Fruit fly (Drosophila melanogaster): Measurements from ENCODE around the gene CG9458.

CG9458 gene

DNA sequence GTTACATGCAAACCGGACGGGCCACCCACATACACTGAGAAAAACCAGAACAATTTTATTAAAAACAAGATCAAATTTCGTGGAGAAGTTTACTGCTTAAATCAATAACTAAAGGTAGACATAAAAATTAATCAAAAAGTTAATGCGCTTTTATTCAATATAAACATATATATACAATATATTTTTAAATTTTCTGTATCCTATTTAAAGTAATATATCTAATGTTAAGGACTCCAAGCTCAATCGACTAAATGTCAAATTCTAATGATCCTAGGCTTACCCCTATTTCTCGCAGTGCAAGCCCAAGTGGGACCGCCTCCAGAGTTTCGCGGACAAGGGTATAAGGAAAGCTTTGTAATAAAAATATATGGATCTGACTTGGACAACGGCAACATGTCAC, 38.1 kb upstream of the CG9458 start (continued):
- TF ChIP-seq CG4854 (GFP tag; optimal IDR thresholded peaks at IDR 0.05) (no peak), CG12659 (GFP tag; optimal IDR thresholded peaks at IDR 0.05) (peak; percentile 13), sob (GFP tag; IDR thresholded peaks at IDR 0.05) (no peak), CG2678 (tag; optimal IDR thresholded peaks at IDR 0.05) (peak; percentile 62), Ada2b (GFP tag; IDR thresholded peaks at IDR 0.05) (0 out of 2 replicates have a peak, but pooled peaks have one; percentile 9), Opbp (GFP tag; IDR thresholded peaks at IDR 0.05; ENCODE audit: partially characterized antibody) (no peak), Deaf1 (tag; optimal IDR thresholded peaks at IDR 0.05) (peak; percentile 4), CG18599 (GFP tag; optimal IDR thresholded peaks at IDR 0.05) (peak; percentile 64), CG12391 (tag; optimal IDR thresholded peaks at IDR 0.05) (peak; percentile 31), CG7839 (tag; optimal IDR thresholded peaks at IDR 0.05) (peak; percentile 51), lmd (GFP tag; IDR thresholded peaks at IDR 0.05) (peak; percentile 39), Oli (tag; optimal IDR thresholded peaks at IDR 0.05) (peak; percentile 17), unpg (GFP tag; optimal IDR thresholded peaks at IDR 0.05) (peak; percentile 39), CG7556 (GFP tag; optimal IDR thresholded peaks at IDR 0.05) (peak; percentile 56), Meics (GFP tag; optimal IDR thresholded peaks at IDR 0.05) (peak; percentile 48), CG31441 (GFP tag; IDR thresholded peaks at IDR 0.05) (0 out of 2 replicates have a peak, but pooled peaks have one; percentile 26), B-H1 (GFP tag; IDR thresholded peaks at IDR 0.05) (0 out of 3 replicates have a peak, but pooled peaks have one; percentile 13), Sox102F (GFP tag; optimal IDR thresholded peaks at IDR 0.05) (peak; percentile 43), wor (GFP tag; IDR thresholded peaks at IDR 0.05) (no peak), CG42726 (GFP tag; IDR thresholded peaks at IDR 0.05; ENCODE audit: partially characterized antibody) (no peak), Nf-YC (tag; optimal IDR thresholded peaks at IDR 0.05) (peak; percentile 7), Sox100B (GFP tag; optimal IDR thresholded peaks at IDR 0.05) (peak; percentile 46), CG12071 (GFP tag; optimal IDR thresholded peaks at IDR 0.05) (no peak), caup (GFP tag; optimal IDR thresholded peaks at IDR 0.05; ENCODE audit: severe bottlenecking) (peak; percentile 9), Hr51 (GFP tag; optimal IDR thresholded peaks at IDR 0.05) (peak in 1 of 2 experiments; percentile 53), Dbx (GFP tag; IDR thresholded peaks at IDR 0.05) (0 out of 3 replicates have a peak, but pooled peaks have one; percentile 37), Dip2 (GFP tag; IDR thresholded peaks at IDR 0.05) (no peak), Camta (GFP tag; optimal IDR thresholded peaks at IDR 0.05) (no peak), CG10209 (GFP tag; optimal IDR thresholded peaks at IDR 0.05) (peak; percentile 15), gem (tag; optimal IDR thresholded peaks at IDR 0.05) (peak; percentile 64), CG15514 (GFP tag; optimal IDR thresholded peaks at IDR 0.05) (peak; percentile 6), CG15269 (tag; optimal IDR thresholded peaks at IDR 0.05) (peak; percentile 33), Fer1 (GFP tag; optimal IDR thresholded peaks at IDR 0.05) (peak; percentile 61), Ptx1 (GFP tag; IDR thresholded peaks at IDR 0.05) (0 out of 2 replicates have a peak, but pooled peaks have one; percentile 31), Side (GFP tag; optimal IDR thresholded peaks at IDR 0.05) (no peak), CG11504 (tag; optimal IDR thresholded peaks at IDR 0.05) (peak; percentile 69), Rfx (GFP tag; IDR thresholded peaks at IDR 0.05) (peak; percentile 24; the same call in 1 of the 2 replicates), CG1024 (GFP tag; IDR thresholded peaks at IDR 0.05) (no peak), CG9215 (GFP tag; IDR thresholded peaks at IDR 0.05) (peak; percentile 32; the same call in 1 of the 2 replicates), CG13424 (tag; optimal IDR thresholded peaks at IDR 0.05) (peak; percentile 21), CG6683 (GFP tag; optimal IDR thresholded peaks at IDR 0.05) (no peak), CG10147 (GFP tag; optimal IDR thresholded peaks at IDR 0.05) (peak; percentile 17), CG2712 (tag; optimal IDR thresholded peaks at IDR 0.05) (peak; percentile 18), en (GFP tag; optimal IDR thresholded peaks at IDR 0.05) (no peak), CG9817 (tag; optimal IDR thresholded peaks at IDR 0.05) (peak; percentile 0), phol (tag; optimal IDR thresholded peaks at IDR 0.05) (peak; percentile 22), CG11695 (GFP tag; IDR thresholded peaks at IDR 0.05) (peak; percentile 61; the same call in 2 of the 3 replicates), CG7357 (GFP tag; IDR thresholded peaks at IDR 0.05) (no peak), kay (GFP tag; optimal IDR thresholded peaks at IDR 0.05) (no peak)
